Worm (Caenorhabditis elegans) whole organism, L1 larva: ENCODE data around the gene F53F8.7.

Source experiments
- C04F5.9 ChIP-seq: sonication (generic microtip); optimal IDR thresholded peaks from 2 replicates; lab custom pipeline; 2016; ENCODE audit warnings: missing genetic modification characterization, missing compliant biosample characterization
- C16A3.4 ChIP-seq: fragments of 150-350 bp; optimal IDR thresholded peaks from 2 replicates; lab custom pipeline; 2014; ENCODE audit warnings: missing biosample characterization, missing genetic modification characterization
- aha-1 ChIP-seq: fragments of 150-350 bp; optimal IDR thresholded peaks from 2 replicates; lab custom pipeline; 2014; ENCODE audit warnings: missing biosample characterization, missing genetic modification characterization
- alr-1 ChIP-seq: fragments of 200-800 bp; sonication (Bioruptor generic); optimal IDR thresholded peaks from 2 replicates; lab custom pipeline; 2018; ENCODE audit warnings: borderline replicate concordance, mild to moderate bottlenecking, missing genetic modification characterization, missing compliant biosample characterization
- aly-2 ChIP-seq: fragments of 150-350 bp; optimal IDR thresholded peaks from 2 replicates; lab custom pipeline; 2014; ENCODE audit warnings: missing biosample characterization, missing genetic modification characterization
- ama-1 ChIP-seq: fragments of 150-350 bp; optimal IDR thresholded peaks from 2 replicates; lab custom pipeline; 2014
- ceh-63 ChIP-seq: fragments of 200-800 bp; sonication (Bioruptor generic); optimal IDR thresholded peaks from 2 replicates; lab custom pipeline; 2018; ENCODE audit warnings: mild to moderate bottlenecking, missing genetic modification characterization, missing compliant biosample characterization
- ceh-8 ChIP-seq: fragments of 200-800 bp; sonication (Bioruptor generic); optimal IDR thresholded peaks from 2 replicates; lab custom pipeline; 2018; ENCODE audit warnings: mild to moderate bottlenecking, missing genetic modification characterization, moderate library complexity, missing compliant biosample characterization
- ceh-82 ChIP-seq, 3 experiments: fragments of 150-350 bp in 1 of 3; sonication (generic microtip) in 2 of 3; optimal IDR thresholded peaks; 2 replicates each; lab custom pipeline; 2014 to 2017; ENCODE audit warnings: missing biosample characterization in 3 of 3, missing genetic modification characterization in 3 of 3
- ceh-90 ChIP-seq: sonication (generic microtip); optimal IDR thresholded peaks from 2 replicates; lab custom pipeline; 2016; ENCODE audit warnings: missing genetic modification characterization, missing compliant biosample characterization
- dsc-1 ChIP-seq: sonication (generic microtip); optimal IDR thresholded peaks from 2 replicates; lab custom pipeline; 2016; ENCODE audit warnings: mild to moderate bottlenecking, missing genetic modification characterization, missing compliant biosample characterization
- efl-1 ChIP-seq, 4 experiments: fragments of 150-350 bp; optimal IDR thresholded peaks in 3 of 4; peaks in 1 of 4; 1 replicate in 1 of 4; 2 replicates in 3 of 4; lab custom pipeline; 2014; ENCODE audit warnings: missing biosample characterization in 2 of 4, missing genetic modification characterization in 2 of 4, missing genetic modification reagents in 2 of 4
- efl-3 ChIP-seq: fragments of 200-800 bp; sonication (Bioruptor generic); optimal IDR thresholded peaks from 2 replicates; lab custom pipeline; 2018; ENCODE audit warnings: mild to moderate bottlenecking, missing genetic modification characterization, missing compliant biosample characterization
- egl-27 ChIP-seq, 2 experiments: fragments of 150-350 bp in 1 of 2; sonication (generic microtip); optimal IDR thresholded peaks; 3 replicates each; lab custom pipeline; 2017 to 2018; ENCODE audit warnings: missing biosample characterization in 2 of 2, missing genetic modification characterization in 2 of 2, missing genetic modification reagents in 2 of 2
- elt-2 ChIP-seq: sonication (generic microtip); optimal IDR thresholded peaks from 2 replicates; lab custom pipeline; 2016; ENCODE audit warnings: missing genetic modification characterization, mild to moderate bottlenecking, inconsistent platforms, missing compliant biosample characterization, missing genetic modification reagents
- ets-5 ChIP-seq: fragments of 200-800 bp; sonication (Bioruptor generic); IDR thresholded peaks from 2 replicates; pipeline ENCODE4 v1.3.6; 2022; ENCODE audit warnings: missing genetic modification characterization, missing compliant biosample characterization
- fkh-4 ChIP-seq: sonication (generic microtip); optimal IDR thresholded peaks from 2 replicates; lab custom pipeline; 2016; ENCODE audit warnings: missing compliant biosample characterization, missing genetic modification characterization, borderline replicate concordance
- fkh-8 ChIP-seq: sonication (generic microtip); optimal IDR thresholded peaks from 2 replicates; lab custom pipeline; 2016; ENCODE audit warnings: mild to moderate bottlenecking, missing genetic modification characterization, missing compliant biosample characterization
- fos-1 ChIP-seq: fragments of 150-350 bp; optimal IDR thresholded peaks from 2 replicates; lab custom pipeline; 2014; ENCODE audit warnings: missing biosample characterization, missing genetic modification characterization
- grh-1 ChIP-seq: fragments of 200-800 bp; sonication (Bioruptor generic); IDR thresholded peaks from 2 replicates; pipeline ENCODE4 v1.3.6; 2022; ENCODE audit warnings: missing genetic modification reagents, missing genetic modification characterization, missing compliant biosample characterization
- hpl-2 ChIP-seq: fragments of 150-350 bp; optimal IDR thresholded peaks from 2 replicates; lab custom pipeline; 2014; ENCODE audit warnings: missing biosample characterization, missing genetic modification reagents, missing genetic modification characterization
- isw-1 ChIP-seq: fragments of 200-800 bp; sonication (Bioruptor generic); IDR thresholded peaks from 2 replicates; pipeline ENCODE4 v1.3.6; 2022; ENCODE audit warnings: missing genetic modification characterization, missing compliant biosample characterization
- lin-15B ChIP-seq: fragments of 150-350 bp; sonication (generic microtip); optimal IDR thresholded peaks from 3 replicates; lab custom pipeline; 2014; ENCODE audit warnings: missing biosample characterization, missing genetic modification characterization
- lin-35 ChIP-seq, 2 experiments: fragments of 150-350 bp; optimal IDR thresholded peaks; 2 replicates each; lab custom pipeline; 2014; ENCODE audit warnings: missing biosample characterization in 2 of 2, missing genetic modification characterization in 2 of 2, missing genetic modification reagents in 2 of 2
- lsy-2 ChIP-seq, 2 experiments: fragments of 150-350 bp; optimal IDR thresholded peaks; 2 replicates each; lab custom pipeline; 2014; ENCODE audit warnings: missing biosample characterization in 2 of 2, missing genetic modification characterization in 2 of 2
- mdl-1 ChIP-seq, 2 experiments: fragments of 150-350 bp; optimal IDR thresholded peaks; 2 replicates each; lab custom pipeline; 2014 to 2017; ENCODE audit warnings: missing biosample characterization in 2 of 2, missing genetic modification characterization in 2 of 2, inconsistent platforms in 1 of 2
- mep-1 ChIP-seq: fragments of 150-350 bp; optimal IDR thresholded peaks from 2 replicates; lab custom pipeline; 2014; ENCODE audit warnings: missing biosample characterization, missing genetic modification characterization
- nhr-11 ChIP-seq: fragments of 150-350 bp; optimal IDR thresholded peaks from 2 replicates; lab custom pipeline; 2014; ENCODE audit warnings: missing biosample characterization, missing genetic modification characterization
- nhr-12 ChIP-seq: sonication (generic microtip); optimal IDR thresholded peaks from 2 replicates; lab custom pipeline; 2017; ENCODE audit warnings: missing biosample characterization, missing genetic modification characterization
- nhr-19 ChIP-seq: fragments of 200-800 bp; sonication (Bioruptor generic); conservative IDR thresholded peaks from 2 replicates; pipeline ENCODE4 v1.3.6; 2022; ENCODE audit warnings: missing genetic modification characterization, missing compliant biosample characterization
- nhr-28 ChIP-seq: fragments of 150-350 bp; optimal IDR thresholded peaks from 2 replicates; lab custom pipeline; 2014; ENCODE audit warnings: missing biosample characterization, missing genetic modification characterization
- nhr-47 ChIP-seq: sonication (generic microtip); optimal IDR thresholded peaks from 2 replicates; lab custom pipeline; 2016; ENCODE audit warnings: mild to moderate bottlenecking, missing genetic modification characterization, moderate library complexity, missing compliant biosample characterization
- nhr-71 ChIP-seq: sonication (generic microtip); optimal IDR thresholded peaks from 2 replicates; lab custom pipeline; 2016; ENCODE audit warnings: mild to moderate bottlenecking, missing genetic modification characterization, moderate library complexity, missing compliant biosample characterization
- nhr-90 ChIP-seq: sonication (generic microtip); optimal IDR thresholded peaks from 2 replicates; lab custom pipeline; 2016; ENCODE audit warnings: mild to moderate bottlenecking, missing genetic modification characterization, missing compliant biosample characterization; ENCODE audit not compliant: poor library complexity
- pqm-1 ChIP-seq: sonication (generic microtip); optimal IDR thresholded peaks from 3 replicates; lab custom pipeline; 2017; ENCODE audit warnings: missing biosample characterization, missing genetic modification characterization
- rnt-1 ChIP-seq: sonication (generic microtip); optimal IDR thresholded peaks from 2 replicates; lab custom pipeline; 2016; ENCODE audit warnings: mild to moderate bottlenecking, missing genetic modification characterization, moderate library complexity, missing compliant biosample characterization
- skn-1 ChIP-seq: fragments of 150-350 bp; optimal IDR thresholded peaks from 2 replicates; lab custom pipeline; 2014; ENCODE audit warnings: missing biosample characterization, missing genetic modification characterization
- snpc-4 ChIP-seq: fragments of 150-350 bp; optimal IDR thresholded peaks from 2 replicates; lab custom pipeline; 2014; ENCODE audit warnings: missing biosample characterization, missing genetic modification characterization
- snu-23 ChIP-seq: sonication (generic microtip); optimal IDR thresholded peaks from 2 replicates; lab custom pipeline; 2016; ENCODE audit warnings: missing genetic modification characterization, missing compliant biosample characterization
- sup-37 ChIP-seq: fragments of 200-800 bp; sonication (Bioruptor generic); optimal IDR thresholded peaks from 2 replicates; lab custom pipeline; 2018; ENCODE audit warnings: mild to moderate bottlenecking, missing genetic modification characterization, missing compliant biosample characterization
- swsn-7 ChIP-seq: sonication (generic microtip); optimal IDR thresholded peaks from 2 replicates; lab custom pipeline; 2016; ENCODE audit warnings: missing genetic modification characterization, missing compliant biosample characterization
- tbx-2 ChIP-seq: sonication (generic microtip); optimal IDR thresholded peaks from 2 replicates; lab custom pipeline; 2016; ENCODE audit warnings: missing genetic modification characterization, missing compliant biosample characterization
- tlp-1 ChIP-seq: fragments of 150-350 bp; optimal IDR thresholded peaks from 2 replicates; lab custom pipeline; 2014; ENCODE audit warnings: missing biosample characterization, missing genetic modification characterization
- unc-130 ChIP-seq: fragments of 150-350 bp; optimal IDR thresholded peaks from 2 replicates; lab custom pipeline; 2017; ENCODE audit warnings: missing biosample characterization, missing genetic modification characterization, inconsistent platforms
- unc-86 ChIP-seq: sonication (generic microtip); optimal IDR thresholded peaks from 2 replicates; lab custom pipeline; 2016; ENCODE audit warnings: missing genetic modification characterization, missing compliant biosample characterization
- unc-98 ChIP-seq: fragments of 200-800 bp; sonication (Bioruptor generic); IDR thresholded peaks from 2 replicates; pipeline ENCODE4 v1.3.6; 2022; ENCODE audit warnings: missing genetic modification characterization, missing compliant biosample characterization
- xbp-1 ChIP-seq: sonication (generic microtip); optimal IDR thresholded peaks from 2 replicates; lab custom pipeline; 2016; ENCODE audit warnings: missing genetic modification characterization, missing compliant biosample characterization
- zip-4 ChIP-seq: fragments of 200-800 bp; sonication (Bioruptor generic); optimal IDR thresholded peaks from 2 replicates; lab custom pipeline; 2018; ENCODE audit warnings: mild to moderate bottlenecking, missing genetic modification characterization, moderate library complexity, missing compliant biosample characterization
- ztf-11 ChIP-seq, 2 experiments: sonication (generic microtip); optimal IDR thresholded peaks; 2 replicates each; lab custom pipeline; 2016 to 2017; ENCODE audit warnings: missing genetic modification characterization in 2 of 2, missing biosample characterization in 1 of 2, missing compliant biosample characterization in 1 of 2
- ztf-4 ChIP-seq: fragments of 150-350 bp; optimal IDR thresholded peaks from 2 replicates; lab custom pipeline; 2014; ENCODE audit warnings: missing biosample characterization, missing genetic modification characterization

Gene F53F8.7

ce11 chrV:20693968-20694367 lies 4.2 kb downstream of the F53F8.7 start (continued):
- peak in 1 of 3 experiments; percentile 4 for TF ChIP-seq ceh-82 (tag; optimal IDR thresholded peaks at IDR 0.05; lab: Kevin White, UChicago)
- TF ChIP-seq efl-1 (optimal IDR thresholded peaks at IDR 0.05; lab: Kevin White, UChicago): peak; percentile 2 to 18
- peak in 1 of 2 experiments; percentile 91 for TF ChIP-seq efl-1 (GFP tag; optimal IDR thresholded peaks at IDR 0.05 in 1 of 2; lab: Kevin White, UChicago)
- TF ChIP-seq lin-15B (tag; lab: Kevin White, UChicago): no peak
- peak; percentile 10 for TF ChIP-seq tbx-2 (tag; lab: Kevin White, UChicago)
- no peak for TF ChIP-seq unc-98 (GFP tag; lab: Robert Waterston, UW)
- TF ChIP-seq ceh-8 (GFP tag; lab: Kevin White, UChicago): no peak
- no peak for TF ChIP-seq C16A3.4
- TF ChIP-seq rnt-1 (tag; lab: Kevin White, UChicago): peak; percentile 3
- TF ChIP-seq tlp-1: no peak
- no peak for TF ChIP-seq fos-1 (tag; lab: Kevin White, UChicago)

ce11 chrV:20692903-20693302 lies 5.3 kb downstream of the F53F8.7 start:
- TF ChIP-seq ceh-82 (tag; optimal IDR thresholded peaks at IDR 0.05; lab: Kevin White, UChicago) (no peak), fos-1 (tag; lab: Kevin White, UChicago) (no peak), mdl-1 (tag; optimal IDR thresholded peaks at IDR 0.05; lab: Kevin White, UChicago) (peak in 1 of 2 experiments; percentile 25), lsy-2 (tag; optimal IDR thresholded peaks at IDR 0.05; lab: Kevin White, UChicago) (no peak), nhr-12 (tag; lab: Kevin White, UChicago) (no peak), grh-1 (GFP tag; lab: Robert Waterston, UW) (no peak), aha-1 (tag; lab: Kevin White, UChicago) (no peak), pqm-1 (tag; lab: Kevin White, UChicago) (no peak), rnt-1 (tag; lab: Kevin White, UChicago) (no peak), ets-5 (no peak), unc-130 (no peak), nhr-11 (no peak), tbx-2 (tag; lab: Kevin White, UChicago) (peak; percentile 5), isw-1 (GFP tag; lab: Robert Waterston, UW) (no peak), unc-86 (tag; lab: Kevin White, UChicago) (no peak), ceh-63 (no peak), nhr-71 (tag; lab: Kevin White, UChicago) (peak; percentile 56), aly-2 (tag; lab: Kevin White, UChicago) (no peak), fkh-8 (tag; lab: Kevin White, UChicago) (no peak), sup-37 (GFP tag; lab: Kevin White, UChicago) (no peak), snu-23 (GFP tag; lab: Kevin White, UChicago) (peak; percentile 68), dsc-1 (tag; lab: Kevin White, UChicago) (no peak), ama-1 (lab: Kevin White, UChicago) (no peak), ztf-11 (tag; optimal IDR thresholded peaks at IDR 0.05; lab: Kevin White, UChicago) (no peak), nhr-90 (tag; lab: Kevin White, UChicago) (peak; percentile 26), efl-3 (GFP tag; lab: Kevin White, UChicago) (no peak), ztf-4 (tag; lab: Kevin White, UChicago) (no peak), zip-4 (GFP tag; lab: Kevin White, UChicago) (no peak), alr-1 (tag; lab: Kevin White, UChicago) (no peak), lin-35 (GFP tag; optimal IDR thresholded peaks at IDR 0.05; lab: Kevin White, UChicago) (peak in 1 of 2 experiments; percentile 8), lin-15B (tag; lab: Kevin White, UChicago) (no peak), snpc-4 (tag; lab: Kevin White, UChicago) (no peak), egl-27 (tag; optimal IDR thresholded peaks at IDR 0.05; lab: Kevin White, UChicago) (no peak), fkh-4 (tag; lab: Kevin White, UChicago) (no peak), nhr-28 (no peak), ceh-8 (GFP tag; lab: Kevin White, UChicago) (no peak), elt-2 (tag; lab: Kevin White, UChicago) (no peak), skn-1 (tag; lab: Kevin White, UChicago) (peak; percentile 8), mep-1 (tag; lab: Kevin White, UChicago) (no peak), unc-98 (GFP tag; lab: Robert Waterston, UW) (no peak), tlp-1 (no peak), nhr-19 (GFP tag; lab: Robert Waterston, UW) (peak; percentile 9; the same call in 1 of the 2 replicates), ceh-90 (tag; lab: Kevin White, UChicago) (no peak), xbp-1 (tag; lab: Kevin White, UChicago) (no peak), nhr-47 (no peak), C04F5.9 (tag; lab: Kevin White, UChicago) (no peak), swsn-7 (tag; lab: Kevin White, UChicago) (no peak), hpl-2 (GFP tag; lab: Kevin White, UChicago) (no peak)
